Worm (Caenorhabditis elegans) whole organism, midembryonic: ENCODE measurements around the gene ZK380.2.

ENCODE experiments used
- cog-1 ChIP-seq: sonication (generic microtip); optimal IDR thresholded peaks from 2 replicates; lab custom pipeline; 2016; ENCODE audit warnings: missing genetic modification characterization, missing compliant biosample characterization
- flt-1 ChIP-seq: fragments of 200-800 bp; sonication (Bioruptor generic); IDR thresholded peaks from 2 replicates; pipeline ENCODE4 v1.3.6; 2022; ENCODE audit warnings: missing genetic modification characterization, missing compliant biosample characterization
- med-1 ChIP-seq: sonication (generic microtip); optimal IDR thresholded peaks from 2 replicates; lab custom pipeline; 2017; ENCODE audit warnings: missing genetic modification characterization, mild to moderate bottlenecking, missing compliant biosample characterization, antibody characterized with exemption, missing genetic modification reagents; ENCODE audit not compliant: insufficient read depth
- ztf-23 ChIP-seq: fragments of 200-800 bp; sonication (Bioruptor generic); IDR thresholded peaks from 2 replicates; pipeline ENCODE4 v1.3.6; 2022; ENCODE audit warnings: missing genetic modification reagents, missing genetic modification characterization, missing compliant biosample characterization
- ztf-29 ChIP-seq: fragments of 200-800 bp; sonication (Bioruptor generic); IDR thresholded peaks from 2 replicates; pipeline ENCODE4 v1.3.6; 2022; ENCODE audit warnings: missing genetic modification reagents, missing genetic modification characterization, missing compliant biosample characterization

ce11 chrX:1655207-1655606 is 23.9 kb downstream of the ZK380.2 start, which contains the start of gene tbx-32:
- TF ChIP-seq flt-1 (GFP tag; lab: Robert Waterston, UW) (no peak), ztf-23 (GFP tag; lab: Robert Waterston, UW) (no peak), med-1 (GFP tag; lab: Kevin White, UChicago) (no peak), ztf-29 (GFP tag; lab: Robert Waterston, UW) (no peak), cog-1 (no peak)
